Fruit fly (Drosophila melanogaster) whole organism, embryonic: Measurements from ENCODE around the gene CG4660.

ENCODE experiments used
- Atf-2 ChIP-seq: fragments of 200-800 bp; sonication (Bioruptor generic); optimal IDR thresholded peaks from 2 replicates; lab custom pipeline; 2016; ENCODE audit warnings: missing biosample characterization, missing genetic modification characterization
- Bgb ChIP-seq: fragments of 200-800 bp; sonication (Bioruptor generic); IDR thresholded peaks from 2 replicates; pipeline ENCODE4 v1.3.6; 2022; ENCODE audit warnings: missing biosample characterization, missing genetic modification characterization; ENCODE audit not compliant: partially characterized antibody
- CG10209 ChIP-seq: fragments of 200-800 bp; sonication (Bioruptor generic); optimal IDR thresholded peaks from 3 replicates; lab custom pipeline; 2017; ENCODE audit warnings: missing biosample characterization, mild to moderate bottlenecking, missing genetic modification characterization, missing genetic modification reagents
- CG10366 ChIP-seq: fragments of 200-800 bp; sonication (Bioruptor generic); IDR thresholded peaks from 2 replicates; pipeline ENCODE4 v1.3.6; 2022; ENCODE audit warnings: missing biosample characterization, missing genetic modification characterization
- CG10462 ChIP-seq: fragments of 200-800 bp; sonication (Bioruptor generic); optimal IDR thresholded peaks from 2 replicates; lab custom pipeline; 2016; ENCODE audit warnings: missing biosample characterization, missing genetic modification characterization
- CG10959 ChIP-seq: fragments of 200-800 bp; sonication (Bioruptor generic); IDR thresholded peaks from 2 replicates; pipeline ENCODE4 v1.3.6; 2022; ENCODE audit warnings: missing biosample characterization, missing genetic modification characterization
- CG11723 ChIP-seq: fragments of 200-800 bp; sonication (Bioruptor generic); optimal IDR thresholded peaks from 2 replicates; lab custom pipeline; 2017; ENCODE audit warnings: missing biosample characterization, mild to moderate bottlenecking, missing genetic modification characterization
- CG13624 ChIP-seq: fragments of 200-800 bp; sonication (Bioruptor generic); optimal IDR thresholded peaks from 2 replicates; lab custom pipeline; 2016; ENCODE audit warnings: missing biosample characterization, missing genetic modification characterization
- CG1647 ChIP-seq: fragments of 200-800 bp; sonication (Bioruptor generic); optimal IDR thresholded peaks from 3 replicates; lab custom pipeline; 2016; ENCODE audit warnings: missing biosample characterization, missing genetic modification characterization
- CG17612 ChIP-seq: fragments of 200-800 bp; sonication (Bioruptor generic); IDR thresholded peaks from 2 replicates; pipeline ENCODE4 v1.3.6; 2022; ENCODE audit warnings: missing biosample characterization, missing genetic modification characterization
- CG17912 ChIP-seq: fragments of 200-800 bp; sonication (Bioruptor generic); optimal IDR thresholded peaks from 2 replicates; lab custom pipeline; 2018; ENCODE audit warnings: missing biosample characterization, mild to moderate bottlenecking, missing genetic modification characterization
- CG18011 ChIP-seq: fragments of 200-800 bp; sonication (Bioruptor generic); optimal IDR thresholded peaks from 2 replicates; lab custom pipeline; 2017; ENCODE audit warnings: missing biosample characterization, missing genetic modification characterization, mild to moderate bottlenecking, moderate library complexity, missing genotype
- CG2875 ChIP-seq: fragments of 200-800 bp; sonication (Bioruptor generic); optimal IDR thresholded peaks from 2 replicates; lab custom pipeline; 2017; ENCODE audit warnings: missing biosample characterization, mild to moderate bottlenecking, missing genetic modification characterization, missing genetic modification reagents
- CG3281 ChIP-seq: fragments of 200-800 bp; sonication (Bioruptor generic); optimal IDR thresholded peaks from 3 replicates; lab custom pipeline; 2017; ENCODE audit warnings: missing biosample characterization, mild to moderate bottlenecking, missing genetic modification characterization
- CG33557 ChIP-seq: fragments of 200-800 bp; sonication (Bioruptor generic); optimal IDR thresholded peaks from 2 replicates; lab custom pipeline; 2019; ENCODE audit warnings: missing biosample characterization, mild to moderate bottlenecking, missing genetic modification characterization, moderate library complexity
- CG3726 ChIP-seq: fragments of 200-800 bp; sonication (Bioruptor generic); IDR thresholded peaks from 3 replicates; pipeline ENCODE4, ENCODE4 v1.3.6; 2022; ENCODE audit warnings: missing biosample characterization, missing genetic modification characterization
- CG4282 ChIP-seq: fragments of 200-800 bp; sonication (Bioruptor generic); optimal IDR thresholded peaks from 2 replicates; lab custom pipeline; 2016; ENCODE audit warnings: missing biosample characterization, missing genetic modification characterization
- CG4707 ChIP-seq: fragments of 200-800 bp; sonication (Bioruptor generic); optimal IDR thresholded peaks from 2 replicates; lab custom pipeline; 2018; ENCODE audit warnings: missing biosample characterization, mild to moderate bottlenecking, missing genetic modification characterization, moderate library complexity
- CG9215 ChIP-seq: fragments of 200-800 bp; sonication (Bioruptor generic); IDR thresholded peaks from 2 replicates; pipeline ENCODE4 v1.3.6; 2022; ENCODE audit warnings: missing biosample characterization, missing genetic modification characterization
- CG9797 ChIP-seq: fragments of 200-800 bp; sonication (Bioruptor generic); optimal IDR thresholded peaks from 3 replicates; lab custom pipeline; 2018; ENCODE audit warnings: missing biosample characterization, mild to moderate bottlenecking, missing genetic modification characterization
- CHES-1-like ChIP-seq: fragments of 200-800 bp; sonication (Bioruptor generic); optimal IDR thresholded peaks from 2 replicates; lab custom pipeline; 2016; ENCODE audit warnings: missing biosample characterization, missing genetic modification characterization
- CrebB ChIP-seq: fragments of 200-800 bp; sonication (Bioruptor generic); optimal IDR thresholded peaks from 3 replicates; lab custom pipeline; 2018; ENCODE audit warnings: missing biosample characterization, mild to moderate bottlenecking, missing genetic modification characterization
- Hr3 ChIP-seq: fragments of 200-800 bp; sonication (Bioruptor generic); optimal IDR thresholded peaks from 3 replicates; lab custom pipeline; 2016; ENCODE audit warnings: missing biosample characterization, missing genetic modification characterization
- Lhr ChIP-seq: fragments of 200-800 bp; sonication (Bioruptor generic); optimal IDR thresholded peaks from 3 replicates; lab custom pipeline; 2017; ENCODE audit warnings: mild to moderate bottlenecking, missing biosample characterization, missing genetic modification reagents, missing genetic modification characterization
- MESR4 ChIP-seq: fragments of 200-800 bp; sonication (Bioruptor generic); optimal IDR thresholded peaks from 2 replicates; lab custom pipeline; 2018; ENCODE audit warnings: missing biosample characterization, mild to moderate bottlenecking, missing genetic modification characterization, moderate library complexity
- MTF-1 ChIP-seq: fragments of 200-800 bp; sonication (Bioruptor generic); optimal IDR thresholded peaks from 2 replicates; lab custom pipeline; 2018; ENCODE audit warnings: missing biosample characterization, mild to moderate bottlenecking, missing genetic modification characterization, borderline replicate concordance
- Oaz ChIP-seq: fragments of 200-800 bp; sonication (Bioruptor generic); IDR thresholded peaks from 2 replicates; pipeline ENCODE4 v1.3.6; 2022; ENCODE audit warnings: missing biosample characterization, missing genetic modification characterization
- Optix ChIP-seq: fragments of 200-800 bp; sonication (Bioruptor generic); IDR thresholded peaks from 3 replicates; pipeline ENCODE4 v1.3.6; 2022; ENCODE audit warnings: missing biosample characterization, missing genetic modification characterization
- Side ChIP-seq: fragments of 200-800 bp; sonication (Bioruptor generic); optimal IDR thresholded peaks from 2 replicates; lab custom pipeline; 2016; ENCODE audit warnings: missing biosample characterization, missing genetic modification characterization
- Sox102F ChIP-seq: fragments of 200-800 bp; sonication (Bioruptor generic); optimal IDR thresholded peaks from 2 replicates; lab custom pipeline; 2018; ENCODE audit warnings: missing biosample characterization, mild to moderate bottlenecking, missing genetic modification characterization, moderate library complexity
- Spps ChIP-seq: fragments of 200-800 bp; sonication (Bioruptor generic); optimal IDR thresholded peaks from 2 replicates; lab custom pipeline; 2018; ENCODE audit warnings: missing biosample characterization, mild to moderate bottlenecking, missing genetic modification characterization
- amos ChIP-seq: fragments of 200-800 bp; sonication (Bioruptor generic); IDR thresholded peaks from 2 replicates; pipeline ENCODE4 v1.3.6; 2022; ENCODE audit warnings: missing biosample characterization, missing genetic modification characterization; ENCODE audit not compliant: partially characterized antibody
- crp ChIP-seq, 2 experiments: fragments of 200-800 bp; sonication (Bioruptor generic); optimal IDR thresholded peaks; 2 replicates in 1 of 2; 3 replicates in 1 of 2; lab custom pipeline; 2017; ENCODE audit warnings: missing biosample characterization in 2 of 2, missing genetic modification characterization in 2 of 2, mild to moderate bottlenecking in 1 of 2, moderate library complexity in 1 of 2
- dimm ChIP-seq: fragments of 200-800 bp; sonication (Bioruptor generic); IDR thresholded peaks from 2 replicates; pipeline ENCODE4 v1.3.6; 2022; ENCODE audit warnings: missing biosample characterization, missing genetic modification characterization
- dmrt99B ChIP-seq: fragments of 200-800 bp; sonication (Bioruptor generic); optimal IDR thresholded peaks from 2 replicates; lab custom pipeline; 2018; ENCODE audit warnings: missing biosample characterization, mild to moderate bottlenecking, missing genetic modification characterization, moderate library complexity
- emc ChIP-seq: fragments of 200-800 bp; sonication (Bioruptor generic); optimal IDR thresholded peaks from 2 replicates; lab custom pipeline; 2016; ENCODE audit warnings: missing biosample characterization, missing genetic modification characterization
- fu2 ChIP-seq: fragments of 200-800 bp; sonication (Bioruptor generic); optimal IDR thresholded peaks from 2 replicates; lab custom pipeline; 2016; ENCODE audit warnings: missing biosample characterization, missing genetic modification characterization
- gro ChIP-seq: fragments of 200-800 bp; sonication (Bioruptor generic); optimal IDR thresholded peaks from 2 replicates; lab custom pipeline; 2016; ENCODE audit warnings: missing biosample characterization, missing genetic modification characterization
- gt ChIP-seq: fragments of 200-800 bp; sonication (Bioruptor generic); IDR thresholded peaks from 2 replicates; pipeline ENCODE4 v1.3.6; 2022; ENCODE audit warnings: missing biosample characterization, missing genetic modification characterization
- mam ChIP-seq: fragments of 200-800 bp; sonication (Bioruptor generic); optimal IDR thresholded peaks from 3 replicates; lab custom pipeline; 2016; ENCODE audit warnings: missing biosample characterization, missing genetic modification characterization
- oc ChIP-seq: fragments of 200-800 bp; sonication (Bioruptor generic); optimal IDR thresholded peaks from 2 replicates; lab custom pipeline; 2018; ENCODE audit warnings: missing biosample characterization, mild to moderate bottlenecking, missing genetic modification characterization, moderate library complexity
- org-1 ChIP-seq: fragments of 200-800 bp; sonication (Bioruptor generic); optimal IDR thresholded peaks from 2 replicates; lab custom pipeline; 2017; ENCODE audit warnings: missing biosample characterization, missing genetic modification characterization
- peb ChIP-seq: fragments of 200-800 bp; sonication (Bioruptor generic); IDR thresholded peaks from 2 replicates; pipeline ENCODE4 v1.3.6; 2022; ENCODE audit warnings: missing biosample characterization, missing genetic modification characterization
- pfk ChIP-seq: fragments of 200-800 bp; sonication (Bioruptor generic); optimal IDR thresholded peaks from 2 replicates; lab custom pipeline; 2018; ENCODE audit warnings: missing biosample characterization, mild to moderate bottlenecking, missing genetic modification characterization, moderate library complexity
- rib ChIP-seq: fragments of 200-800 bp; sonication (Bioruptor generic); IDR thresholded peaks from 2 replicates; pipeline ENCODE4 v1.3.6; 2022; ENCODE audit warnings: missing biosample characterization, missing genetic modification characterization
- seq ChIP-seq: fragments of 200-800 bp; sonication (Bioruptor generic); IDR thresholded peaks from 2 replicates; pipeline ENCODE4 v1.3.6; 2022; ENCODE audit warnings: missing biosample characterization, missing genetic modification characterization
- shn ChIP-seq: fragments of 200-800 bp; sonication (Bioruptor generic); optimal IDR thresholded peaks from 3 replicates; lab custom pipeline; 2016; ENCODE audit warnings: missing biosample characterization, missing genetic modification characterization
- sisA ChIP-seq: fragments of 200-800 bp; sonication (Bioruptor generic); IDR thresholded peaks from 2 replicates; pipeline ENCODE4 v1.3.6; 2022; ENCODE audit warnings: missing biosample characterization, missing genetic modification characterization
- stc ChIP-seq: fragments of 200-800 bp; sonication (Bioruptor generic); IDR thresholded peaks from 2 replicates; pipeline ENCODE4 v1.3.6; 2022; ENCODE audit warnings: missing biosample characterization, missing genetic modification characterization
- trh ChIP-seq: fragments of 200-800 bp; sonication (Bioruptor generic); optimal IDR thresholded peaks from 2 replicates; lab custom pipeline; 2016; ENCODE audit warnings: missing biosample characterization, missing genetic modification characterization
- yki ChIP-seq: fragments of >200 bp; optimal IDR thresholded peaks from 3 replicates; lab custom pipeline; 2018

The CG4660 gene

DNA sequence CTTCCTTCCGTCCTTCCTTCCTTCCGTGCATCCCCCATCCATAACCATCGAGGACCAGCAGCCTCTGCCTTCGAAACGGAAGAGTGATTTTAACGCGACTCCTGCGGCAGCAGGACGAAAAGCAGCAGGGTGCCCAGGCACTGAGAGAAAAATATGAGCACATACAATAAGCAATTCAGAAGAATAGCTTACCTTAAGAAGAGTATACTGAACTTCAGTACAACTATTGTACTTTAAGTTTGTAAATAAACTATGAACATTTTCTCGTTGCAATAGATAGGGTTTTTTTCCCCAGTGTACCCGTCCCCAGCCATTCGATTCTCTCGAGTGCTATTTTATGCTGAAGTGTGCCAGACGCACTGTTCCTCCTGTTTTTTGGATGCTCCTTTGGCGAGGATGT lies 49.5 kb downstream of the CG4660 start (continued):
- TF ChIP-seq MTF-1 (GFP tag; lab: Kevin White, UChicago) (peak; percentile 61), gro (GFP tag; lab: Kevin White, UChicago) (peak; percentile 51), CG18011 (GFP tag; lab: Kevin White, UChicago) (no peak), CG17612 (no peak), emc (GFP tag; lab: Kevin White, UChicago) (peak; percentile 17), Spps (peak; percentile 41), dmrt99B (tag; lab: Kevin White, UChicago) (peak; percentile 86), crp (GFP tag; optimal IDR thresholded peaks at IDR 0.05; lab: Kevin White, UChicago) (peak in 1 of 2 experiments; percentile 8), mam (GFP tag; lab: Kevin White, UChicago) (peak; percentile 75), CrebB (tag; lab: Kevin White, UChicago) (peak; percentile 71), CG17912 (GFP tag; lab: Kevin White, UChicago) (no peak), gt (GFP tag; lab: Robert Waterston, UW) (0 out of 2 replicates have a peak, but pooled peaks have one; percentile 25), CG10366 (GFP tag; lab: Robert Waterston, UW) (peak; percentile 56), CG11723 (GFP tag; lab: Kevin White, UChicago) (peak; percentile 54), trh (peak; percentile 50), MESR4 (GFP tag; lab: Kevin White, UChicago) (no peak), Atf-2 (GFP tag; lab: Kevin White, UChicago) (peak; percentile 72), CG3726 (GFP tag; lab: Robert Waterston, UW) (peak; percentile 71; the same call in 1 of the 3 replicates), Sox102F (GFP tag; lab: Kevin White, UChicago) (peak; percentile 77), CG1647 (GFP tag; lab: Kevin White, UChicago) (peak; percentile 47), CG9215 (peak; percentile 48), Oaz (GFP tag; lab: Robert Waterston, UW) (peak; percentile 71), amos (GFP tag; lab: Robert Waterston, UW) (no peak), CG10959 (peak; percentile 79), yki (lab: Kevin White, UChicago) (no peak), Hr3 (peak; percentile 56), CG10462 (GFP tag; lab: Kevin White, UChicago) (peak; percentile 40), rib (GFP tag; lab: Robert Waterston, UW) (0 out of 2 replicates have a peak, but pooled peaks have one; percentile 28), shn (GFP tag; lab: Kevin White, UChicago) (peak; percentile 60), stc (GFP tag; lab: Robert Waterston, UW) (peak; percentile 71), sisA (GFP tag; lab: Robert Waterston, UW) (peak; percentile 82), CG10209 (GFP tag; lab: Kevin White, UChicago) (peak; percentile 74), CHES-1-like (GFP tag; lab: Kevin White, UChicago) (peak; percentile 63), CG4282 (GFP tag; lab: Kevin White, UChicago) (peak; percentile 28), pfk (GFP tag; lab: Kevin White, UChicago) (no peak), Optix (GFP tag; lab: Robert Waterston, UW) (peak; percentile 73), Side (GFP tag; lab: Kevin White, UChicago) (peak; percentile 86), CG4707 (GFP tag; lab: Kevin White, UChicago) (peak; percentile 36), oc (peak; percentile 32), CG3281 (GFP tag; lab: Kevin White, UChicago) (peak; percentile 60), fu2 (GFP tag; lab: Kevin White, UChicago) (peak; percentile 55), CG13624 (peak; percentile 65), Lhr (GFP tag; lab: Kevin White, UChicago) (peak; percentile 50), Bgb (GFP tag; lab: Robert Waterston, UW) (no peak), org-1 (GFP tag; lab: Kevin White, UChicago) (peak; percentile 80), CG33557 (GFP tag; lab: Kevin White, UChicago) (peak; percentile 77), dimm (GFP tag; lab: Robert Waterston, UW) (peak; percentile 50; the same call in 1 of the 2 replicates), CG9797 (GFP tag; lab: Kevin White, UChicago) (no peak), CG2875 (peak; percentile 63), peb (GFP tag; lab: Robert Waterston, UW) (peak; percentile 64; the same call in 1 of the 2 replicates), seq (0 out of 2 replicates have a peak, but pooled peaks have one; percentile 32)
